Fruit fly (Drosophila melanogaster): ENCODE results near the gene CG4733.

The CG4733 gene

DNA sequence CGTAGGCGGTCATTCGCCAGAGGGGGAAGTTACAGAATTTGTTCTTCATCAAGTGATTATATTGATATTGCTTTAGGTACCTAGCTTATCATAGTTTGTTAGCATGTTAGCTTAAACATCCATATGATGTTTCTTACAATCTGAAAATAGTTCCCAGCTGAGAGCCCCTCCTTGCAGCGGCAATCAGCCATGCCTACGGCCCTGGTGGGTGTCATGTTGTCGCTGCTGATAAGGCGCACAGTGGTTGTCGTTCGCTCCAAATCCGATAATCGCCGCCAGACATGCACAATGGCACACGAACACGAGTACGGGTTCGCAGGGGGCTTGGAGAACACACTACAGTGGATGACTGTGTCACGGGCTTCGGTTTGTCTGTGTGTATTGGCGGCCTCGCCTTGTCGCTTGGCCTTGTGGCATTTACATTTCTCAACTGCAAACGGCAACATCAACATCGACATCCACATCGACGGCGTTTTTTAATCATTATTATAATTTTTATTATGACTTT, 15.5 kb downstream of the CG4733 start:
- TF ChIP-seq tai (GFP tag; optimal IDR thresholded peaks at IDR 0.05) (peak; percentile 89), CG32264 (GFP tag; optimal IDR thresholded peaks at IDR 0.05) (peak; percentile 66), ey (GFP tag; optimal IDR thresholded peaks at IDR 0.05) (peak; percentile 96), Dif (GFP tag; optimal IDR thresholded peaks at IDR 0.05; ENCODE audit: partially characterized antibody) (peak; percentile 42), Jra (GFP tag; optimal IDR thresholded peaks at IDR 0.05) (peak; percentile 92), fru (GFP tag; optimal IDR thresholded peaks at IDR 0.05) (peak; percentile 95), Vsx2 (GFP tag; optimal IDR thresholded peaks at IDR 0.05; ENCODE audit: partially characterized antibody) (no peak), dmrt93B (GFP tag; optimal IDR thresholded peaks at IDR 0.05) (peak; percentile 83), CG9705 (GFP tag; optimal IDR thresholded peaks at IDR 0.05) (peak; percentile 52), Hnf4 (GFP tag; optimal IDR thresholded peaks at IDR 0.05) (peak; percentile 92), Hr78 (GFP tag; optimal IDR thresholded peaks at IDR 0.05) (no peak), woc (GFP tag; optimal IDR thresholded peaks at IDR 0.05) (peak; percentile 75), Hr83 (GFP tag; optimal IDR thresholded peaks at IDR 0.05; ENCODE audit: poor library complexity, severe bottlenecking) (peak; percentile 81), Abd-B (GFP tag; optimal IDR thresholded peaks at IDR 0.05) (no peak), br (GFP tag; optimal IDR thresholded peaks at IDR 0.05) (peak; percentile 95), dl (GFP tag; optimal IDR thresholded peaks at IDR 0.05; ENCODE audit: insufficient read depth in 1 of 2, partially characterized antibody in 2 of 2) (no peak), Mio (GFP tag; optimal IDR thresholded peaks at IDR 0.05) (peak; percentile 78), CrebA (GFP tag; optimal IDR thresholded peaks at IDR 0.05; ENCODE audit: borderline replicate concordance) (no peak), psq (GFP tag; optimal IDR thresholded peaks at IDR 0.05) (peak; percentile 86), GATAd (GFP tag; optimal IDR thresholded peaks at IDR 0.05) (peak; percentile 45), sage (GFP tag; optimal IDR thresholded peaks at IDR 0.05) (peak; percentile 55), dsf (GFP tag; optimal IDR thresholded peaks at IDR 0.05; ENCODE audit: borderline replicate concordance) (peak; percentile 56), Myc (optimal IDR thresholded peaks at IDR 0.05) (no peak), sv (GFP tag; optimal IDR thresholded peaks at IDR 0.05) (peak; percentile 68), HLH106 (tag; optimal IDR thresholded peaks at IDR 0.05) (peak; percentile 89), N (GFP tag; optimal IDR thresholded peaks at IDR 0.05) (no peak), h (GFP tag; optimal IDR thresholded peaks at IDR 0.05) (peak; percentile 95), foxo (GFP tag; optimal IDR thresholded peaks at IDR 0.05) (peak; percentile 6 to 94), jim (GFP tag; optimal IDR thresholded peaks at IDR 0.05) (peak; percentile 10), Sp1 (GFP tag; optimal IDR thresholded peaks at IDR 0.05) (peak; percentile 86), OdsH (GFP tag; optimal IDR thresholded peaks at IDR 0.05) (peak; percentile 95), rgr (GFP tag; optimal IDR thresholded peaks at IDR 0.05) (peak; percentile 96), Rel (GFP tag; optimal IDR thresholded peaks at IDR 0.05) (peak; percentile 33), Rel (tag; optimal IDR thresholded peaks at IDR 0.05) (peak; percentile 87)

- TF ChIP-seq GATAd (GFP tag; optimal IDR thresholded peaks at IDR 0.05) = no peak
- TF ChIP-seq tai (GFP tag; optimal IDR thresholded peaks at IDR 0.05) = no peak
- peak; percentile 80 for TF ChIP-seq Hnf4 (GFP tag; optimal IDR thresholded peaks at IDR 0.05)
- no peak for TF ChIP-seq jim (GFP tag; optimal IDR thresholded peaks at IDR 0.05)
- no peak for TF ChIP-seq pan (optimal IDR thresholded peaks at IDR 0.05)
- TF ChIP-seq h (GFP tag; optimal IDR thresholded peaks at IDR 0.05) = peak; percentile 88
- peak; percentile 75 for TF ChIP-seq brk (GFP tag; optimal IDR thresholded peaks at IDR 0.05)
- TF ChIP-seq lola (GFP tag; optimal IDR thresholded peaks at IDR 0.05) = no peak
- TF ChIP-seq sage (GFP tag; optimal IDR thresholded peaks at IDR 0.05) = peak; percentile 40
- TF ChIP-seq Sp1 (GFP tag; optimal IDR thresholded peaks at IDR 0.05) = peak; percentile 39
- peak; percentile 5 to 85 for TF ChIP-seq foxo (GFP tag; optimal IDR thresholded peaks at IDR 0.05)
- peak; percentile 69 for TF ChIP-seq fru (GFP tag; optimal IDR thresholded peaks at IDR 0.05)
- TF ChIP-seq dmrt93B (GFP tag; optimal IDR thresholded peaks at IDR 0.05) = peak; percentile 44
- TF ChIP-seq rgr (GFP tag; optimal IDR thresholded peaks at IDR 0.05) = peak; percentile 87
- no peak for TF ChIP-seq N (GFP tag; optimal IDR thresholded peaks at IDR 0.05)
- peak; percentile 64 for TF ChIP-seq CG32264 (GFP tag; optimal IDR thresholded peaks at IDR 0.05)
- no peak for TF ChIP-seq Myc (optimal IDR thresholded peaks at IDR 0.05)
- no peak for TF ChIP-seq CG9705 (GFP tag; optimal IDR thresholded peaks at IDR 0.05)
- no peak for TF ChIP-seq Dif (GFP tag; optimal IDR thresholded peaks at IDR 0.05; ENCODE audit: partially characterized antibody)
- TF ChIP-seq HLH106 (tag; optimal IDR thresholded peaks at IDR 0.05) = peak; percentile 40
- TF ChIP-seq ey (GFP tag; optimal IDR thresholded peaks at IDR 0.05) = peak; percentile 83
- peak; percentile 77 for TF ChIP-seq sv (GFP tag; optimal IDR thresholded peaks at IDR 0.05)
- TF ChIP-seq Jra (GFP tag; optimal IDR thresholded peaks at IDR 0.05) = peak; percentile 56
- peak; percentile 88 for TF ChIP-seq br (GFP tag; optimal IDR thresholded peaks at IDR 0.05)
- TF ChIP-seq woc (GFP tag; optimal IDR thresholded peaks at IDR 0.05) = peak; percentile 41
- no peak for TF ChIP-seq usp (GFP tag; optimal IDR thresholded peaks at IDR 0.05)
- no peak for TF ChIP-seq Mio (GFP tag; optimal IDR thresholded peaks at IDR 0.05)
- no peak for TF ChIP-seq Hr78 (GFP tag; optimal IDR thresholded peaks at IDR 0.05)
- TF ChIP-seq dsf (GFP tag; optimal IDR thresholded peaks at IDR 0.05; ENCODE audit: borderline replicate concordance) = peak; percentile 23
- TF ChIP-seq OdsH (GFP tag; optimal IDR thresholded peaks at IDR 0.05) = peak; percentile 82
- no peak for TF ChIP-seq dl (GFP tag; optimal IDR thresholded peaks at IDR 0.05; ENCODE audit: insufficient read depth in 1 of 2, partially characterized antibody in 2 of 2)
- TF ChIP-seq Hr83 (GFP tag; optimal IDR thresholded peaks at IDR 0.05; ENCODE audit: poor library complexity, severe bottlenecking) = peak; percentile 45
- TF ChIP-seq Dfd (GFP tag; optimal IDR thresholded peaks at IDR 0.05) = no peak
- TF ChIP-seq Vsx2 (GFP tag; optimal IDR thresholded peaks at IDR 0.05; ENCODE audit: partially characterized antibody) = no peak
- no peak for TF ChIP-seq CrebA (GFP tag; optimal IDR thresholded peaks at IDR 0.05; ENCODE audit: borderline replicate concordance)
- TF ChIP-seq Rel (GFP tag; optimal IDR thresholded peaks at IDR 0.05) = peak; percentile 17
- TF ChIP-seq Rel (tag; optimal IDR thresholded peaks at IDR 0.05) = no peak
- TF ChIP-seq Abd-B (GFP tag; optimal IDR thresholded peaks at IDR 0.05) = no peak
- TF ChIP-seq psq (GFP tag; optimal IDR thresholded peaks at IDR 0.05) = peak; percentile 69
Observed at dm6 chr3R:19908863-19909343, 18.4 kb downstream of the CG4733 start.
